Fruit fly (Drosophila melanogaster): ENCODE measurements around the gene ey.

Gene ey

dm6 chr4:659884-660846, 37.3 kb upstream of the ey start, which contains the start of gene gw (continued):
- TF ChIP-seq CG31365 (tag; optimal IDR thresholded peaks at IDR 0.05) (no peak), MBD-R2 (GFP tag; IDR thresholded peaks at IDR 0.05) (peak; percentile 18), Doc3 (GFP tag; IDR thresholded peaks at IDR 0.05; ENCODE audit: partially characterized antibody) (no peak), esg (GFP tag; conservative IDR thresholded peaks at IDR 0.05) (no peak; the same call in 1 of the 2 replicates), danr (GFP tag; IDR thresholded peaks at IDR 0.05) (0 out of 2 replicates have a peak, but pooled peaks have one; percentile 18), CG14667 (GFP tag; IDR thresholded peaks at IDR 0.05) (no peak), crc (GFP tag; optimal IDR thresholded peaks at IDR 0.05) (peak; percentile 63), CG13296 (GFP tag; optimal IDR thresholded peaks at IDR 0.05) (peak; percentile 69), CG10565 (GFP tag; optimal IDR thresholded peaks at IDR 0.05) (peak; percentile 65), prd (optimal IDR thresholded peaks at IDR 0.05) (no peak), prd (GFP tag; IDR thresholded peaks at IDR 0.05) (no peak; the same call in 1 of the 3 replicates), zf30C (GFP tag; optimal IDR thresholded peaks at IDR 0.05) (no peak), Ravus (GFP tag; IDR thresholded peaks at IDR 0.05) (no peak), CG31388 (GFP tag; optimal IDR thresholded peaks at IDR 0.05) (peak; percentile 39), insv (GFP tag; optimal IDR thresholded peaks at IDR 0.05) (peak in 1 of 2 experiments; percentile 72), NC2β (GFP tag; optimal IDR thresholded peaks at IDR 0.05) (peak; percentile 67), ind (GFP tag; optimal IDR thresholded peaks at IDR 0.05) (peak; percentile 80), nom (GFP tag; optimal IDR thresholded peaks at IDR 0.05) (peak; percentile 79), Ptx1 (GFP tag; IDR thresholded peaks at IDR 0.05) (no peak), Dp (GFP tag; optimal IDR thresholded peaks at IDR 0.05) (no peak), pfk (GFP tag; optimal IDR thresholded peaks at IDR 0.05) (peak; percentile 75), slou (GFP tag; optimal IDR thresholded peaks at IDR 0.05) (peak; percentile 57), kay (GFP tag; optimal IDR thresholded peaks at IDR 0.05) (peak; percentile 66), Hmr (GFP tag; optimal IDR thresholded peaks at IDR 0.05) (no peak), oc (tag; optimal IDR thresholded peaks at IDR 0.05) (no peak), CG13894 (tag; optimal IDR thresholded peaks at IDR 0.05) (no peak), CG2712 (tag; optimal IDR thresholded peaks at IDR 0.05) (peak; percentile 82), CG10979 (tag; optimal IDR thresholded peaks at IDR 0.05) (peak; percentile 76), ap (GFP tag; IDR thresholded peaks at IDR 0.05) (no peak), chn (GFP tag; optimal IDR thresholded peaks at IDR 0.05) (peak; percentile 79), rib (GFP tag; IDR thresholded peaks at IDR 0.05) (peak; percentile 68), Meics (GFP tag; optimal IDR thresholded peaks at IDR 0.05) (no peak), CG12769 (tag; optimal IDR thresholded peaks at IDR 0.05) (peak; percentile 85), pzg (GFP tag; optimal IDR thresholded peaks at IDR 0.05) (peak; percentile 86), CG17328 (GFP tag; IDR thresholded peaks at IDR 0.05) (peak; percentile 72), sisA (GFP tag; IDR thresholded peaks at IDR 0.05) (no peak; the same call in 1 of the 2 replicates), CG6683 (GFP tag; optimal IDR thresholded peaks at IDR 0.05) (peak; percentile 59), CG32767 (GFP tag; IDR thresholded peaks at IDR 0.05) (peak; percentile 77), CG3847 (GFP tag; IDR thresholded peaks at IDR 0.05) (no peak), E2f2 (GFP tag; IDR thresholded peaks at IDR 0.05) (peak; percentile 60), Lhr (GFP tag; optimal IDR thresholded peaks at IDR 0.05) (peak; percentile 38), gcm (GFP tag; optimal IDR thresholded peaks at IDR 0.05) (no peak), CG1792 (GFP tag; optimal IDR thresholded peaks at IDR 0.05) (peak; percentile 50), pb (GFP tag; optimal IDR thresholded peaks at IDR 0.05) (peak; percentile 49), CG10321 (GFP tag; IDR thresholded peaks at IDR 0.05) (peak; percentile 93), CG17829 (tag; optimal IDR thresholded peaks at IDR 0.05) (peak; percentile 82), BEAF-32 (GFP tag; optimal IDR thresholded peaks at IDR 0.05) (peak; percentile 85), HmgD (GFP tag; optimal IDR thresholded peaks at IDR 0.05) (peak; percentile 1), ttk (GFP tag; IDR thresholded peaks at IDR 0.05) (no peak)
